Fruit fly (Drosophila melanogaster): ENCODE data around the gene TfIIA-S-2.
A peak's percentile ranks its signal among the peaks of the same experiment; 100 is the strongest.

Gene TfIIA-S-2

DNA sequence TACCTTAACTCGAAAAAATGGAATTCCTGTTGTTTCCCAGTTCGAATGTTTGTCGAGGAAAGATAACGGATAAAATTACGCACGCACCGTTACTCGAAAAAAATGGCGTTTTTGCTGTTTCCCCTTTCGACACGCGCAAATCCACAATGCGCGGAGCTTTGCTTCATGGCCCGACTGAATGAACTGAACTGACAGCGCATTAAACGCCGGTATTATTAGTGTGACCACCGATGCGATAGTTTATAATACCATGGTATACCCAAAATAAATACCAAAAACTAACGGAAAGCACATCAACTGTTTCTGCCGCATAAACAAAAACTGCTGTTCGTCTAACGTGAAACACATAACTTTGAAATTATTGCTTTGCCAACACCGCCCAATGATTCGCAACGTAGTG, 15.1 kb upstream of the TfIIA-S-2 start, which contains the start of the genes CG32814, CG11638 and CG3021 (continued):
- TF ChIP-seq vvl (GFP tag; IDR thresholded peaks at IDR 0.05), result peak; percentile 21; the same call in 1 of the 2 replicates
- peak; percentile 28 for TF ChIP-seq CG9727 (GFP tag; optimal IDR thresholded peaks at IDR 0.05)
- no peak for TF ChIP-seq Mrtf (GFP tag; IDR thresholded peaks at IDR 0.05)
- no peak for TF ChIP-seq HLH54F (GFP tag; optimal IDR thresholded peaks at IDR 0.05)
- TF ChIP-seq grau (tag; optimal IDR thresholded peaks at IDR 0.05), result peak; percentile 36
- peak; percentile 31 for TF ChIP-seq trem (tag; optimal IDR thresholded peaks at IDR 0.05)
- TF ChIP-seq CG34376 (GFP tag; optimal IDR thresholded peaks at IDR 0.05), result peak; percentile 13
- no peak for TF ChIP-seq fd96Cb (tag; optimal IDR thresholded peaks at IDR 0.05)
- no peak for TF ChIP-seq dimm (GFP tag; IDR thresholded peaks at IDR 0.05)
- TF ChIP-seq zen (tag; optimal IDR thresholded peaks at IDR 0.05), result peak; percentile 4
- no peak for TF ChIP-seq Gug (GFP tag; IDR thresholded peaks at IDR 0.05)
- peak; percentile 30 for TF ChIP-seq CG7839 (tag; optimal IDR thresholded peaks at IDR 0.05)
- peak; percentile 0 for TF ChIP-seq CG18599 (GFP tag; optimal IDR thresholded peaks at IDR 0.05)
- TF ChIP-seq pb (GFP tag; optimal IDR thresholded peaks at IDR 0.05), result no peak
- TF ChIP-seq ro (GFP tag; IDR thresholded peaks at IDR 0.05), result no peak
- no peak for TF ChIP-seq CG1792 (GFP tag; optimal IDR thresholded peaks at IDR 0.05)
- TF ChIP-seq CG6254 (GFP tag; optimal IDR thresholded peaks at IDR 0.05), result no peak
- TF ChIP-seq CG10979 (tag; optimal IDR thresholded peaks at IDR 0.05), result peak; percentile 36
- TF ChIP-seq ken (GFP tag; IDR thresholded peaks at IDR 0.05), result no peak
- no peak for TF ChIP-seq wor (GFP tag; IDR thresholded peaks at IDR 0.05)
- no peak for TF ChIP-seq ems (GFP tag; optimal IDR thresholded peaks at IDR 0.05)
- TF ChIP-seq Ada2b (GFP tag; IDR thresholded peaks at IDR 0.05), result no peak
- TF ChIP-seq CG2202 (tag; optimal IDR thresholded peaks at IDR 0.05), result no peak
- no peak for TF ChIP-seq TFAM (GFP tag; optimal IDR thresholded peaks at IDR 0.05)
- TF ChIP-seq ssp (GFP tag; IDR thresholded peaks at IDR 0.05), result no peak
- TF ChIP-seq CG14441 (GFP tag; IDR thresholded peaks at IDR 0.05), result no peak
- TF ChIP-seq ham (GFP tag; IDR thresholded peaks at IDR 0.05), result no peak
- TF ChIP-seq CG14014 (GFP tag; IDR thresholded peaks at IDR 0.05), result no peak
- TF ChIP-seq Asciz (GFP tag; optimal IDR thresholded peaks at IDR 0.05), result no peak
- TF ChIP-seq Hr3 (GFP tag; optimal IDR thresholded peaks at IDR 0.05), result no peak
- TF ChIP-seq cato (GFP tag; optimal IDR thresholded peaks at IDR 0.05; ENCODE audit: borderline replicate concordance), result no peak
- TF ChIP-seq CG18262 (tag; optimal IDR thresholded peaks at IDR 0.05), result peak; percentile 3
- peak; percentile 89 for TF ChIP-seq Med (GFP tag)
- TF ChIP-seq Trl (optimal IDR thresholded peaks at IDR 0.05), result no peak
- no peak for TF ChIP-seq Trl (GFP tag; optimal IDR thresholded peaks at IDR 0.05)
- peak; percentile 22 for TF ChIP-seq CG6854 (GFP tag; optimal IDR thresholded peaks at IDR 0.05)
- no peak for TF ChIP-seq PHDP (tag; optimal IDR thresholded peaks at IDR 0.05)
- peak; percentile 16 for TF ChIP-seq CG15601 (tag; optimal IDR thresholded peaks at IDR 0.05)
- no peak for TF ChIP-seq CG8478 (optimal IDR thresholded peaks at IDR 0.05)
- no peak for TF ChIP-seq org-1 (GFP tag; optimal IDR thresholded peaks at IDR 0.05)
- TF ChIP-seq CG1529 (GFP tag; optimal IDR thresholded peaks at IDR 0.05), result no peak
- TF ChIP-seq Abd-B (GFP tag; optimal IDR thresholded peaks at IDR 0.05), result no peak
- no peak for TF ChIP-seq CG4424 (GFP tag; optimal IDR thresholded peaks at IDR 0.05)
- no peak for TF ChIP-seq hth (optimal IDR thresholded peaks at IDR 0.05)
- no peak for TF ChIP-seq sc (optimal IDR thresholded peaks at IDR 0.05)
- no peak for TF ChIP-seq sc (GFP tag; optimal IDR thresholded peaks at IDR 0.05)
- no peak for TF ChIP-seq CG31224 (GFP tag; IDR thresholded peaks at IDR 0.05)
- TF ChIP-seq CG10267 (tag; optimal IDR thresholded peaks at IDR 0.05), result peak; percentile 9
- no peak for TF ChIP-seq Ets65A (GFP tag)
- no peak for TF ChIP-seq onecut (GFP tag; IDR thresholded peaks at IDR 0.05)
- no peak for TF ChIP-seq CG10462 (GFP tag; optimal IDR thresholded peaks at IDR 0.05)
- TF ChIP-seq Sry-δ (GFP tag; optimal IDR thresholded peaks at IDR 0.05), result peak; percentile 40
- TF ChIP-seq CG1832 (GFP tag; optimal IDR thresholded peaks at IDR 0.05), result no peak
- TF ChIP-seq ato (GFP tag; IDR thresholded peaks at IDR 0.05; ENCODE audit: partially characterized antibody), result no peak

Measured in whole organism, embryonic.